Worm (Caenorhabditis elegans): ENCODE results near the gene M01H9.5.

Gene M01H9.5

DNA sequence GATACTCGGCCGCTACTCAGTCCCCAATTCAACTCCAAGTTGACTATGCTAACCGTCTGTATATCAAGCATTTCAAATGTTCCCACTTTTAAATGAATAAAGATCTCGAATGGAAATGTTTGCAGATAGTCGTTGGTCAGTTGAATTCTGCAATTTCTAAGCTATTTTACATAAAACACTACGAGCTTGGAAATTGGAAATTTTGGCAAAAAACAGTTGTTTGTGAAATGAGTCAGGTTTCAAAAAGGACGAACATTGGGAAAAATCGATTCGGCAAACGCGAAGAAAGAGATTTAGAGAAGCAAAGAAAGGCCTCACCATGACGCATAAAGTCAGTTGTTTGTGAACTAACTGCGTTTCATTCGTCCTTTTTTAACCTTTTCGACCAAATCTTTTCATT lies 18.4 kb upstream of the M01H9.5 start (continued):
- TF ChIP-seq F16B12.6 (tag; optimal IDR thresholded peaks at IDR 0.05), result no peak
- peak; percentile 46 to 59 for TF ChIP-seq lin-35 (GFP tag; optimal IDR thresholded peaks at IDR 0.05)
- no peak for TF ChIP-seq mab-9 (GFP tag; IDR thresholded peaks at IDR 0.05)
- TF ChIP-seq fkh-8 (tag; optimal IDR thresholded peaks at IDR 0.05), result no peak
- no peak for TF ChIP-seq tlp-1 (tag; optimal IDR thresholded peaks at IDR 0.05)
- TF ChIP-seq swsn-7 (tag; optimal IDR thresholded peaks at IDR 0.05), result peak; percentile 41
- no peak for TF ChIP-seq grh-1 (GFP tag; IDR thresholded peaks at IDR 0.05)
- no peak for TF ChIP-seq fkh-4 (tag; optimal IDR thresholded peaks at IDR 0.05; ENCODE audit: borderline replicate concordance)
- TF ChIP-seq ztf-4 (tag; optimal IDR thresholded peaks at IDR 0.05), result no peak
- TF ChIP-seq nhr-20 (tag; optimal IDR thresholded peaks at IDR 0.05), result peak; percentile 54
- TF ChIP-seq nhr-90 (tag; optimal IDR thresholded peaks at IDR 0.05; ENCODE audit: poor library complexity), result no peak
- TF ChIP-seq nhr-76 (tag; optimal IDR thresholded peaks at IDR 0.05), result no peak
- no peak for TF ChIP-seq sptf-1 (tag; optimal IDR thresholded peaks at IDR 0.05)
- no peak for TF ChIP-seq unc-98 (GFP tag; IDR thresholded peaks at IDR 0.05)
- TF ChIP-seq isw-1 (GFP tag; IDR thresholded peaks at IDR 0.05), result no peak
- no peak for TF ChIP-seq unc-30 (tag; optimal IDR thresholded peaks at IDR 0.05)
- no peak for TF ChIP-seq snpc-4 (tag; optimal IDR thresholded peaks at IDR 0.05)
- no peak for TF ChIP-seq hlh-17 (GFP tag; optimal IDR thresholded peaks at IDR 0.05; ENCODE audit: borderline replicate concordance)
- no peak for TF ChIP-seq pax-3 (tag; optimal IDR thresholded peaks at IDR 0.05)
- TF ChIP-seq nhr-85 (tag), result peak; percentile 39
- TF ChIP-seq rnt-1 (tag; optimal IDR thresholded peaks at IDR 0.05), result peak; percentile 41
- TF ChIP-seq nhr-19 (GFP tag; conservative IDR thresholded peaks at IDR 0.05), result peak; percentile 26; the same call in 1 of the 2 replicates
- TF ChIP-seq efl-1 (optimal IDR thresholded peaks at IDR 0.05), result peak; percentile 55 to 60
- TF ChIP-seq efl-1 (GFP tag; optimal IDR thresholded peaks at IDR 0.05 in 1 of 2), result peak; percentile 37 to 48
- peak; percentile 44 for TF ChIP-seq snu-23 (GFP tag; optimal IDR thresholded peaks at IDR 0.05)
- TF ChIP-seq nhr-47 (tag; optimal IDR thresholded peaks at IDR 0.05), result peak; percentile 35
- TF ChIP-seq Y116A8C.19 (tag; optimal IDR thresholded peaks at IDR 0.05; ENCODE audit: borderline replicate concordance), result no peak
- peak; percentile 21 for TF ChIP-seq xbp-1 (tag; optimal IDR thresholded peaks at IDR 0.05)
- TF ChIP-seq sox-4 (tag; optimal IDR thresholded peaks at IDR 0.05), result no peak
- TF ChIP-seq skn-1 (tag; optimal IDR thresholded peaks at IDR 0.05), result no peak
- TF ChIP-seq alr-1 (tag; optimal IDR thresholded peaks at IDR 0.05; ENCODE audit: borderline replicate concordance), result no peak
- TF ChIP-seq nhr-28 (tag; optimal IDR thresholded peaks at IDR 0.05), result no peak
- peak; percentile 10 for TF ChIP-seq hpl-2 (GFP tag; optimal IDR thresholded peaks at IDR 0.05)
- TF ChIP-seq pag-3 (tag; optimal IDR thresholded peaks at IDR 0.05; ENCODE audit: borderline replicate concordance, insufficient read depth), result no peak

DNA sequence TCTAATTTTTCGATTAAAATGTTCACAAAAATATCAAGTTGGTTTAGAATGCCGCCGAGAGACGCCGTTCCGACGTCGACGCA lies 18.2 kb upstream of the M01H9.5 start, which contains the start of gene chat-1:
Gene chat-1, plus strand, starts transcription at position 48 of the 83 bp plus-strand sequence.
- no peak for TF ChIP-seq nhr-11 (tag; optimal IDR thresholded peaks at IDR 0.05)
- no peak for TF ChIP-seq zip-4 (GFP tag; optimal IDR thresholded peaks at IDR 0.05)
- no peak for TF ChIP-seq elt-2 (tag; optimal IDR thresholded peaks at IDR 0.05)
- no peak for TF ChIP-seq C34B4.2 (tag; optimal IDR thresholded peaks at IDR 0.05)
- TF ChIP-seq unc-62 (GFP tag; optimal IDR thresholded peaks at IDR 0.05), result no peak
- TF ChIP-seq snpc-4 (tag; optimal IDR thresholded peaks at IDR 0.05), result no peak
- TF ChIP-seq elt-3 (tag; optimal IDR thresholded peaks at IDR 0.05), result no peak
- TF ChIP-seq aha-1 (tag; optimal IDR thresholded peaks at IDR 0.05), result no peak
- TF ChIP-seq mef-2 (tag; optimal IDR thresholded peaks at IDR 0.05), result no peak
- no peak for TF ChIP-seq zag-1 (tag; optimal IDR thresholded peaks at IDR 0.05)
- no peak for TF ChIP-seq nhr-47 (tag; optimal IDR thresholded peaks at IDR 0.05)
- no peak for TF ChIP-seq sup-37 (GFP tag; optimal IDR thresholded peaks at IDR 0.05)
- no peak for TF ChIP-seq fkh-8 (tag; optimal IDR thresholded peaks at IDR 0.05)

All from whole organism, L1 larva.